Worm (Caenorhabditis elegans) whole organism, midembryonic: Measurements from ENCODE around the gene rab-7.

Experiments used
- cog-1 ChIP-seq: sonication (generic microtip); optimal IDR thresholded peaks from 2 replicates; lab custom pipeline; 2016; ENCODE audit warnings: missing genetic modification characterization, missing compliant biosample characterization
- flt-1 ChIP-seq: fragments of 200-800 bp; sonication (Bioruptor generic); IDR thresholded peaks from 2 replicates; pipeline ENCODE4 v1.3.6; 2022; ENCODE audit warnings: missing genetic modification characterization, missing compliant biosample characterization
- klf-2 ChIP-seq: fragments of 200-800 bp; sonication (Bioruptor generic); conservative IDR thresholded peaks from 2 replicates; pipeline ENCODE4 v1.3.6; 2022; ENCODE audit warnings: missing genetic modification reagents, missing genetic modification characterization, missing compliant biosample characterization
- med-1 ChIP-seq: sonication (generic microtip); optimal IDR thresholded peaks from 2 replicates; lab custom pipeline; 2017; ENCODE audit warnings: missing genetic modification characterization, mild to moderate bottlenecking, missing compliant biosample characterization, antibody characterized with exemption, missing genetic modification reagents; ENCODE audit not compliant: insufficient read depth
- ref-1 ChIP-seq: fragments of 200-800 bp; sonication (Bioruptor generic); conservative IDR thresholded peaks from 2 replicates; pipeline ENCODE4 v1.3.6; 2022; ENCODE audit warnings: missing genetic modification reagents, missing genetic modification characterization, missing compliant biosample characterization
- ztf-23 ChIP-seq: fragments of 200-800 bp; sonication (Bioruptor generic); IDR thresholded peaks from 2 replicates; pipeline ENCODE4 v1.3.6; 2022; ENCODE audit warnings: missing genetic modification reagents, missing genetic modification characterization, missing compliant biosample characterization
- ztf-29 ChIP-seq: fragments of 200-800 bp; sonication (Bioruptor generic); IDR thresholded peaks from 2 replicates; pipeline ENCODE4 v1.3.6; 2022; ENCODE audit warnings: missing genetic modification reagents, missing genetic modification characterization, missing compliant biosample characterization

- TF ChIP-seq klf-2 (GFP tag; lab: Robert Waterston, UW) = no peak
- TF ChIP-seq flt-1 (GFP tag; lab: Robert Waterston, UW) = no peak
- TF ChIP-seq cog-1 (tag; lab: Kevin White, UChicago) = no peak
- TF ChIP-seq ztf-29 (GFP tag; lab: Robert Waterston, UW) = no peak
- no peak for TF ChIP-seq med-1 (GFP tag; lab: Kevin White, UChicago)
- TF ChIP-seq ref-1 (GFP tag; lab: Robert Waterston, UW) = no peak
- no peak for TF ChIP-seq ztf-23 (GFP tag; lab: Robert Waterston, UW)
Measured at ce11 chrII:11974048-11974995, 7.6 kb upstream of the rab-7 start.
